Worm (Caenorhabditis elegans): ENCODE results near the gene fbxb-34.

fbxb-34 gene

DNA sequence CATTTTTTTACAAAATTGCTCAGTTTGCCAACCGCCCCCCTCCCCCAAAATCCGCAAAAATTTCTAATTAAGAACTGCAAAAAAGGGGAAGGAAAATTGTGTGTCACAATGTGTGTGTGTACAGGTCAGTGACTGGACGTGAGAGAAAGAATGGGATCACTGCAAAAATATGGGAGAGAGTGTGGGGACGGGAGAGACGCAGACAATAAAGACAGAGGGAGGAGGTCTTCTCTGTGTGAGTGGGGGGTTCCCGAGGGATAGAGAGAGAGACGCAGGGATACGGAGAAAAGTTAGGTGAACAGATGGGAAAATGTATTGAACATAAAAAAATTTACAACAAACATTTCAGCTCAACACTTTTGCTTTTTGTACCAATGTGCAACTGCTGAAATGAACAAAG is 38.3 kb downstream of the fbxb-34 start:
- TF ChIP-seq ceh-90 (tag; optimal IDR thresholded peaks at IDR 0.05): no peak
- TF ChIP-seq lin-14 (GFP tag; optimal IDR thresholded peaks at IDR 0.05): peak; percentile 90
- no peak for TF ChIP-seq egl-13 (tag; optimal IDR thresholded peaks at IDR 0.05)
- no peak for TF ChIP-seq zag-1 (tag; optimal IDR thresholded peaks at IDR 0.05)
- no peak for TF ChIP-seq pqm-1 (tag; optimal IDR thresholded peaks at IDR 0.05)
- TF ChIP-seq unc-30 (tag; optimal IDR thresholded peaks at IDR 0.05): no peak
- no peak for TF ChIP-seq fkh-8 (tag; optimal IDR thresholded peaks at IDR 0.05)
- TF ChIP-seq nhr-11 (tag; optimal IDR thresholded peaks at IDR 0.05): no peak
- no peak for TF ChIP-seq C16A3.4 (tag; optimal IDR thresholded peaks at IDR 0.05)
- no peak for TF ChIP-seq unc-130 (tag; optimal IDR thresholded peaks at IDR 0.05)
- TF ChIP-seq fos-1 (tag; optimal IDR thresholded peaks at IDR 0.05): no peak
- no peak for TF ChIP-seq fkh-10 (GFP tag; optimal IDR thresholded peaks at IDR 0.05)
- TF ChIP-seq nhr-237 (tag; optimal IDR thresholded peaks at IDR 0.05): no peak
- TF ChIP-seq lin-39 (tag; optimal IDR thresholded peaks at IDR 0.05): no peak
- peak in 1 of 2 experiments; percentile 52 for TF ChIP-seq mdl-1 (tag; optimal IDR thresholded peaks at IDR 0.05)
- peak; percentile 41; the same call in 1 of the 2 replicates for TF ChIP-seq unc-98 (GFP tag; IDR thresholded peaks at IDR 0.05)
- no peak for TF ChIP-seq Y116A8C.19 (tag; optimal IDR thresholded peaks at IDR 0.05; ENCODE audit: borderline replicate concordance)
- TF ChIP-seq sup-37 (GFP tag; optimal IDR thresholded peaks at IDR 0.05): no peak
- no peak for TF ChIP-seq nhr-84 (tag; optimal IDR thresholded peaks at IDR 0.05)
- no peak for TF ChIP-seq alr-1 (tag; optimal IDR thresholded peaks at IDR 0.05; ENCODE audit: borderline replicate concordance)
- TF ChIP-seq ceh-63 (GFP tag; optimal IDR thresholded peaks at IDR 0.05): no peak
- TF ChIP-seq hlh-4 (tag; optimal IDR thresholded peaks at IDR 0.05): no peak
- TF ChIP-seq dsc-1 (tag; optimal IDR thresholded peaks at IDR 0.05): peak; percentile 56
- no peak for TF ChIP-seq sptf-1 (tag; optimal IDR thresholded peaks at IDR 0.05)
- TF ChIP-seq sox-4 (tag; optimal IDR thresholded peaks at IDR 0.05): no peak
- TF ChIP-seq efl-1 (optimal IDR thresholded peaks at IDR 0.05): peak; percentile 63 to 68
- peak; percentile 31 to 90 for TF ChIP-seq efl-1 (GFP tag; optimal IDR thresholded peaks at IDR 0.05 in 1 of 2)
- no peak for TF ChIP-seq tlp-1 (tag; optimal IDR thresholded peaks at IDR 0.05)
- no peak for TF ChIP-seq ceh-82 (tag; optimal IDR thresholded peaks at IDR 0.05)
- TF ChIP-seq C34B4.2 (tag; optimal IDR thresholded peaks at IDR 0.05): no peak
- no peak for TF ChIP-seq ama-1 (optimal IDR thresholded peaks at IDR 0.05)
- no peak for TF ChIP-seq elt-2 (tag; optimal IDR thresholded peaks at IDR 0.05)
- TF ChIP-seq fkh-4 (tag; optimal IDR thresholded peaks at IDR 0.05; ENCODE audit: borderline replicate concordance): no peak
- no peak for TF ChIP-seq aly-2 (tag; optimal IDR thresholded peaks at IDR 0.05)
- peak; percentile 15 to 46 (median 44) for TF ChIP-seq dpl-1 (GFP tag; optimal IDR thresholded peaks at IDR 0.05)
- TF ChIP-seq ceh-88 (GFP tag; IDR thresholded peaks at IDR 0.05): no peak
- TF ChIP-seq nhr-77 (tag; optimal IDR thresholded peaks at IDR 0.05): peak; percentile 38
- peak; percentile 43 for TF ChIP-seq tbx-2 (tag; optimal IDR thresholded peaks at IDR 0.05)
- TF ChIP-seq lin-15B (tag; optimal IDR thresholded peaks at IDR 0.05): no peak
- TF ChIP-seq nhr-85 (tag): peak; percentile 89
- no peak for TF ChIP-seq irx-1 (tag; optimal IDR thresholded peaks at IDR 0.05)
- TF ChIP-seq nhr-76 (tag; optimal IDR thresholded peaks at IDR 0.05): no peak
- no peak for TF ChIP-seq isw-1 (GFP tag; IDR thresholded peaks at IDR 0.05)
- peak; percentile 59 for TF ChIP-seq nhr-90 (tag; optimal IDR thresholded peaks at IDR 0.05; ENCODE audit: poor library complexity)
- no peak for TF ChIP-seq vab-15 (tag; optimal IDR thresholded peaks at IDR 0.05)
- no peak for TF ChIP-seq ces-1 (GFP tag; optimal IDR thresholded peaks at IDR 0.05)
- peak; percentile 69 for TF ChIP-seq blmp-1 (tag; optimal IDR thresholded peaks at IDR 0.05)
- peak; percentile 71 for TF ChIP-seq rnt-1 (tag; optimal IDR thresholded peaks at IDR 0.05)
- TF ChIP-seq egl-27 (tag; optimal IDR thresholded peaks at IDR 0.05): no peak
- TF ChIP-seq F16B12.6 (tag; optimal IDR thresholded peaks at IDR 0.05): peak; percentile 36
- peak; percentile 79 for TF ChIP-seq snu-23 (GFP tag; optimal IDR thresholded peaks at IDR 0.05)
- no peak for TF ChIP-seq nhr-28 (tag; optimal IDR thresholded peaks at IDR 0.05)
- no peak for TF ChIP-seq unc-86 (tag; optimal IDR thresholded peaks at IDR 0.05)
- TF ChIP-seq lin-13 (GFP tag; optimal IDR thresholded peaks at IDR 0.05): no peak
- peak; percentile 33 for TF ChIP-seq pag-3 (tag; optimal IDR thresholded peaks at IDR 0.05; ENCODE audit: borderline replicate concordance, insufficient read depth)
